Worm (Caenorhabditis elegans): ENCODE measurements around the gene pycr-1.

ce11 chrX:12164943-12165342 is 18.3 kb downstream of the pycr-1 start:
- TF ChIP-seq ceh-28 (tag; optimal IDR thresholded peaks at IDR 0.05) (no peak), lin-39 (tag; optimal IDR thresholded peaks at IDR 0.05) (no peak), ama-1 (optimal IDR thresholded peaks at IDR 0.05) (no peak), nhr-11 (tag; optimal IDR thresholded peaks at IDR 0.05) (no peak), lin-15B (tag; optimal IDR thresholded peaks at IDR 0.05) (no peak), nhr-77 (tag; optimal IDR thresholded peaks at IDR 0.05) (no peak), elt-2 (tag; optimal IDR thresholded peaks at IDR 0.05) (no peak), pqm-1 (tag; optimal IDR thresholded peaks at IDR 0.05) (no peak), daf-12 (tag; optimal IDR thresholded peaks at IDR 0.05) (no peak), fos-1 (tag; optimal IDR thresholded peaks at IDR 0.05) (no peak), aly-2 (tag; optimal IDR thresholded peaks at IDR 0.05) (no peak), nhr-237 (tag; optimal IDR thresholded peaks at IDR 0.05) (no peak), nhr-23 (tag; optimal IDR thresholded peaks at IDR 0.05) (no peak)
